Fruit fly (Drosophila melanogaster): ENCODE measurements around the gene Fum4.

DNA sequence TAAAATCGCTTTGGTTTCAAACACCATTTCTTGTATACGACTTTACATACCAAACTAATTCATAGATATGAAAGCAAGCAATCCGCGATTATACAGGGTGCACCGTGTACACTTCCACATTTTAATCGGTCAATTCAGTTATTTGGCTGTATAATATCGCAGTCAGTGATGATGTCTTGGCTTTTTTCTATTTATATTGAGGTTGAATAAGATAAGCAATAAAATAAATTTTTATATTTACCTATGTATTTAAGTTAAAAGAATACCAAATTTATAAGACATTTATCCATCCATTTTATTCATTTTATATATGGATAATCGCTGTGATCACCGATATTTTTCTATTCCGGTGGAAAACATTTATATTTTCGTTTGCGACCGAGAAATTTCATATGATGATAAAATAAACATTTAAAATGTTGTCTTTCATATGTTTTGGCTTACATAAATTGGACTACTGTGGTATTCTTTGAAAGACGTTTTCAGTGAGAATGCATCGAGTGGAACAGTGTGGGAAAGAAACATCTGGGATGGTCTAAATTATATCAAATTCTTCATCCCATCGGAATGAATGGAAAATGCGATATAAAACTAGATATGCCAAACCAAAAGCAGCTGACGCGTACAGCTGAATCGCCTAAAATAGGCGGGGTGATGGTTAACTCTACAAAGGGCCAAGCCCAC, 35.6 kb upstream of the Fum4 start, which contains the start of gene CG5708:
- TF ChIP-seq CG8478 (optimal IDR thresholded peaks at IDR 0.05), result no peak
- no peak for TF ChIP-seq CTCF (optimal IDR thresholded peaks at IDR 0.05)

All from S2 (cell line).